Worm (Caenorhabditis elegans): ENCODE results near the gene ZC239.16.
"Not testable (repeated sequence)": the region's sequence is repeated elsewhere in the genome, so short reads cannot be mapped to it uniquely, and the experiment has no call there.

Gene ZC239.16

ce11 chrII:3201242-3201641 is 23.9 kb downstream of the ZC239.16 start, which contains the start of gene sri-48:
TSS of gene sri-48 (minus strand) at chrII:3201342.
- not testable (repeated sequence) for TF ChIP-seq mel-28 (tag; optimal IDR thresholded peaks at IDR 0.05; ENCODE audit: borderline replicate concordance); attf-5 (GFP tag; optimal IDR thresholded peaks at IDR 0.05); C17E4.6 (GFP tag; IDR thresholded peaks at IDR 0.05)

- TF ChIP-seq ceh-27 (GFP tag; optimal IDR thresholded peaks at IDR 0.05) (no peak), F23B12.7 (tag; optimal IDR thresholded peaks at IDR 0.05; ENCODE audit: insufficient read depth) (no peak), ceh-79 (tag; optimal IDR thresholded peaks at IDR 0.05) (no peak), ceh-91 (GFP tag; IDR thresholded peaks at IDR 0.05) (no peak), let-607 (tag; optimal IDR thresholded peaks at IDR 0.05) (no peak), aptf-2 (GFP tag; conservative IDR thresholded peaks at IDR 0.05) (no peak), ceh-58 (GFP tag; IDR thresholded peaks at IDR 0.05) (no peak), B0019.2 (GFP tag; conservative IDR thresholded peaks at IDR 0.05) (no peak), Y53G8AR.9 (GFP tag; conservative IDR thresholded peaks at IDR 0.05) (no peak)
These were observed 26.1 kb downstream of the ZC239.16 start, which contains the start of gene sri-51 for ce11 chrII:3198998-3199397. TSS of gene sri-51 (minus strand) at chrII:3199098.

- TF ChIP-seq madf-8 (GFP tag; conservative IDR thresholded peaks at IDR 0.05) (no peak), him-1 (tag; optimal IDR thresholded peaks at IDR 0.05) (no peak), F33H1.4 (GFP tag; IDR thresholded peaks at IDR 0.05) (no peak), hrde-1 (tag; optimal IDR thresholded peaks at IDR 0.05; ENCODE audit: borderline replicate concordance) (no peak), lir-1 (GFP tag; conservative IDR thresholded peaks at IDR 0.05) (no peak), akir-1 (GFP tag; optimal IDR thresholded peaks at IDR 0.05) (no peak), F37B4.10 (GFP tag; IDR thresholded peaks at IDR 0.05) (no peak), Y95B8A.8 (GFP tag; IDR thresholded peaks at IDR 0.05) (no peak), nfyb-1 (GFP tag; IDR thresholded peaks at IDR 0.05) (no peak), unc-130 (GFP tag; optimal IDR thresholded peaks at IDR 0.05) (no peak), madf-10 (tag; optimal IDR thresholded peaks at IDR 0.05) (no peak), let-607 (tag; optimal IDR thresholded peaks at IDR 0.05) (no peak), F10E7.11 (tag; optimal IDR thresholded peaks at IDR 0.05) (no peak), ztf-25 (GFP tag; IDR thresholded peaks at IDR 0.05) (no peak), repo-1 (tag; optimal IDR thresholded peaks at IDR 0.05) (no peak), pha-4 (tag; optimal IDR thresholded peaks at IDR 0.05) (no peak), ets-4 (GFP tag; optimal IDR thresholded peaks at IDR 0.05) (no peak), F57A8.1 (GFP tag; optimal IDR thresholded peaks at IDR 0.05) (no peak)
These were observed 28.2 kb downstream of the ZC239.16 start, which contains the start of gene gcy-15 for ce11 chrII:3196966-3197365. TSS of gene gcy-15 (minus strand) at chrII:3197066.

- no peak for TF ChIP-seq sptf-2 (GFP tag; optimal IDR thresholded peaks at IDR 0.05)
- TF ChIP-seq zfh-2 (GFP tag; conservative IDR thresholded peaks at IDR 0.05): peak; percentile 69; the same call in 1 of the 2 replicates
- no peak for TF ChIP-seq snpc-4 (GFP tag; optimal IDR thresholded peaks at IDR 0.05)
- peak in 1 of 4 experiments; percentile 68 for TF ChIP-seq snpc-4 (tag; optimal IDR thresholded peaks at IDR 0.05)
- TF ChIP-seq nhr-80 (tag; optimal IDR thresholded peaks at IDR 0.05): no peak
These were observed 29.4 kb downstream of the ZC239.16 start for ce11 chrII:3195739-3196138.

All from whole organism, young adult.